Worm (Caenorhabditis elegans): ENCODE data around the gene Y38C1BA.1.

Y38C1BA.1 gene

ce11 chrIV:1771843-1772242 is 31.9 kb downstream of the Y38C1BA.1 start, which contains the start of gene Y41D4A.1:
Gene Y41D4A.1 (plus strand): TSS chrIV:1772143.
- no peak for TF ChIP-seq ceh-30 (tag; optimal IDR thresholded peaks at IDR 0.05)

ce11 chrIV:1769074-1769473 is 34.7 kb downstream of the Y38C1BA.1 start:
- peak; percentile 21 for TF ChIP-seq ceh-34 (tag; optimal IDR thresholded peaks at IDR 0.05)
- peak; percentile 18 for TF ChIP-seq C08G9.2 (tag; optimal IDR thresholded peaks at IDR 0.05)
- no peak for TF ChIP-seq F13H6.1 (tag; optimal IDR thresholded peaks at IDR 0.05)
- TF ChIP-seq elt-4 (tag; optimal IDR thresholded peaks at IDR 0.05): peak; percentile 91
- TF ChIP-seq mec-3 (tag; optimal IDR thresholded peaks at IDR 0.05; ENCODE audit: borderline replicate concordance): peak; percentile 81
- TF ChIP-seq hlh-6 (tag; optimal IDR thresholded peaks at IDR 0.05): peak; percentile 60
- TF ChIP-seq fax-1 (tag; optimal IDR thresholded peaks at IDR 0.05): no peak
- peak; percentile 22 for TF ChIP-seq ceh-31 (tag; optimal IDR thresholded peaks at IDR 0.05)
- TF ChIP-seq ceh-48 (tag; optimal IDR thresholded peaks at IDR 0.05): no peak
- peak; percentile 25 for TF ChIP-seq sdc-2 (tag; optimal IDR thresholded peaks at IDR 0.05)

ce11 chrIV:1768288-1768687 is 35.5 kb downstream of the Y38C1BA.1 start, which contains the start of gene col-108:
Gene col-108 (plus strand): TSS chrIV:1768588.
- TF ChIP-seq ceh-45 (GFP tag; IDR thresholded peaks at IDR 0.05) (no peak), ceh-14 (tag; optimal IDR thresholded peaks at IDR 0.05) (no peak), elt-4 (tag; optimal IDR thresholded peaks at IDR 0.05) (no peak), pha-4 (tag; optimal IDR thresholded peaks at IDR 0.05) (no peak)

- no peak for TF ChIP-seq elt-4 (tag; optimal IDR thresholded peaks at IDR 0.05)
- no peak for TF ChIP-seq T23F11.4 (GFP tag; optimal IDR thresholded peaks at IDR 0.05)
- TF ChIP-seq madf-2 (tag; optimal IDR thresholded peaks at IDR 0.05): no peak
- TF ChIP-seq ceh-31 (tag; optimal IDR thresholded peaks at IDR 0.05): peak; percentile 51
- no peak for TF ChIP-seq ceh-14 (tag; optimal IDR thresholded peaks at IDR 0.05)
- no peak for TF ChIP-seq ama-1 (optimal IDR thresholded peaks at IDR 0.05)
- no peak for TF ChIP-seq tbx-2 (tag; optimal IDR thresholded peaks at IDR 0.05)
- TF ChIP-seq che-1 (tag; optimal IDR thresholded peaks at IDR 0.05): no peak
- peak; percentile 100 for TF ChIP-seq unc-42 (tag; optimal IDR thresholded peaks at IDR 0.05)
- TF ChIP-seq gmeb-2 (tag; optimal IDR thresholded peaks at IDR 0.05): no peak
Measured at ce11 chrIV:1765954-1766353, 37.8 kb downstream of the Y38C1BA.1 start.

- TF ChIP-seq K09A11.1 (tag; optimal IDR thresholded peaks at IDR 0.05; ENCODE audit: insufficient read depth) (no peak), ahr-1 (tag; optimal IDR thresholded peaks at IDR 0.05) (no peak), ttx-3 (tag; optimal IDR thresholded peaks at IDR 0.05) (no peak), sox-4 (tag; optimal IDR thresholded peaks at IDR 0.05) (no peak), elt-2 (tag; optimal IDR thresholded peaks at IDR 0.05) (no peak), ceh-45 (GFP tag; IDR thresholded peaks at IDR 0.05) (no peak), nhr-232 (tag; optimal IDR thresholded peaks at IDR 0.05) (no peak), gmeb-2 (tag; optimal IDR thresholded peaks at IDR 0.05) (no peak), hlh-8 (tag; optimal IDR thresholded peaks at IDR 0.05) (no peak)
Measured at ce11 chrIV:1763452-1763851, 40.3 kb downstream of the Y38C1BA.1 start.

- no peak for TF ChIP-seq che-1 (tag; optimal IDR thresholded peaks at IDR 0.05)
- no peak for TF ChIP-seq sox-2 (GFP tag; IDR thresholded peaks at IDR 0.05)
- no peak for TF ChIP-seq pros-1 (tag; optimal IDR thresholded peaks at IDR 0.05)
- peak; percentile 24 for TF ChIP-seq rnt-1 (tag; optimal IDR thresholded peaks at IDR 0.05)
- TF ChIP-seq tbx-2 (tag; optimal IDR thresholded peaks at IDR 0.05): no peak
- no peak for TF ChIP-seq ceh-6 (GFP tag; optimal IDR thresholded peaks at IDR 0.05)
- peak; percentile 24 for TF ChIP-seq hlh-30 (tag; optimal IDR thresholded peaks at IDR 0.05; ENCODE audit: insufficient read depth)
- peak; percentile 40 for TF ChIP-seq ceh-18 (tag; optimal IDR thresholded peaks at IDR 0.05)
Measured at ce11 chrIV:1761553-1761952, 42.2 kb downstream of the Y38C1BA.1 start, which contains the start of gene Y41D4A.7. Gene Y41D4A.7 (minus strand): TSS chrIV:1761570.
